Worm (Caenorhabditis elegans) whole organism, late embryonic: Measurements from ENCODE around the gene C15B12.1.

Experiments
- C38D4.7 ChIP-seq: fragments of 200-800 bp; sonication (Bioruptor generic); optimal IDR thresholded peaks from 2 replicates; lab custom pipeline; 2018; ENCODE audit warnings: mild to moderate bottlenecking, missing genetic modification characterization, moderate library complexity, missing compliant biosample characterization
- K09A11.1 ChIP-seq: sonication (generic microtip); optimal IDR thresholded peaks from 2 replicates; lab custom pipeline; 2017; ENCODE audit warnings: antibody characterized with exemption, mild to moderate bottlenecking, missing genetic modification characterization, missing compliant biosample characterization; ENCODE audit not compliant: insufficient read depth
- T23F11.4 ChIP-seq: fragments of 200-800 bp; sonication (Bioruptor generic); optimal IDR thresholded peaks from 2 replicates; lab custom pipeline; 2018; ENCODE audit warnings: mild to moderate bottlenecking, missing genetic modification characterization, missing compliant biosample characterization
- Y22D7AL.16 ChIP-seq: sonication (generic microtip); optimal IDR thresholded peaks from 2 replicates; lab custom pipeline; 2016; ENCODE audit warnings: missing genetic modification characterization, missing compliant biosample characterization
- ahr-1 ChIP-seq: sonication (generic microtip); optimal IDR thresholded peaks from 2 replicates; lab custom pipeline; 2016; ENCODE audit warnings: missing genetic modification characterization, missing compliant biosample characterization
- ama-1 ChIP-seq: fragments of 150-350 bp; optimal IDR thresholded peaks from 2 replicates; lab custom pipeline; 2014
- ceh-22 ChIP-seq: sonication (generic microtip); optimal IDR thresholded peaks from 2 replicates; lab custom pipeline; 2017; ENCODE audit warnings: missing biosample characterization, missing genetic modification characterization
- ceh-24 ChIP-seq: sonication (generic microtip); optimal IDR thresholded peaks from 2 replicates; lab custom pipeline; 2016; ENCODE audit warnings: mild to moderate bottlenecking, missing genetic modification characterization, missing compliant biosample characterization
- ceh-30 ChIP-seq: fragments of 150-350 bp; optimal IDR thresholded peaks from 2 replicates; lab custom pipeline; 2014; ENCODE audit warnings: missing biosample characterization, missing genetic modification characterization
- ceh-9 ChIP-seq: sonication (generic microtip); optimal IDR thresholded peaks from 2 replicates; lab custom pipeline; 2016; ENCODE audit warnings: mild to moderate bottlenecking, missing genetic modification characterization, inconsistent platforms, missing compliant biosample characterization
- dmd-4 ChIP-seq: sonication (generic microtip); optimal IDR thresholded peaks from 2 replicates; lab custom pipeline; 2016; ENCODE audit warnings: borderline replicate concordance, missing genetic modification characterization, missing compliant biosample characterization
- dve-1 ChIP-seq: sonication (generic microtip); optimal IDR thresholded peaks from 2 replicates; lab custom pipeline; 2017; ENCODE audit warnings: antibody characterized with exemption, mild to moderate bottlenecking, missing genetic modification characterization, missing compliant biosample characterization
- ets-4 ChIP-seq: sonication (generic microtip); optimal IDR thresholded peaks from 2 replicates; lab custom pipeline; 2016; ENCODE audit warnings: missing genetic modification characterization, missing compliant biosample characterization
- eyg-1 ChIP-seq: sonication (generic microtip); optimal IDR thresholded peaks from 2 replicates; lab custom pipeline; 2016; ENCODE audit warnings: missing genotype, missing genetic modification characterization, missing compliant biosample characterization
- fkh-10 ChIP-seq: fragments of 150-350 bp; optimal IDR thresholded peaks from 2 replicates; lab custom pipeline; 2014; ENCODE audit warnings: missing biosample characterization, missing genetic modification reagents, missing genetic modification characterization
- fkh-6 ChIP-seq: sonication (generic microtip); optimal IDR thresholded peaks from 2 replicates; lab custom pipeline; 2016; ENCODE audit warnings: missing genetic modification characterization, missing compliant biosample characterization
- gmeb-2 ChIP-seq: sonication (generic microtip); optimal IDR thresholded peaks from 2 replicates; lab custom pipeline; 2016; ENCODE audit warnings: missing genetic modification characterization, inconsistent platforms, missing compliant biosample characterization
- hlh-13 ChIP-seq: fragments of 200-800 bp; sonication (Bioruptor generic); optimal IDR thresholded peaks from 2 replicates; lab custom pipeline; 2018; ENCODE audit warnings: mild to moderate bottlenecking, missing genetic modification characterization, missing compliant biosample characterization
- hlh-6 ChIP-seq: sonication (generic microtip); optimal IDR thresholded peaks from 2 replicates; lab custom pipeline; 2016; ENCODE audit warnings: missing genotype, missing genetic modification characterization, missing compliant biosample characterization
- hlh-8 ChIP-seq: sonication (generic microtip); optimal IDR thresholded peaks from 2 replicates; lab custom pipeline; 2016; ENCODE audit warnings: missing genotype, missing genetic modification characterization, missing compliant biosample characterization
- lim-6 ChIP-seq: sonication (generic microtip); optimal IDR thresholded peaks from 2 replicates; lab custom pipeline; 2016; ENCODE audit warnings: missing genetic modification characterization, missing compliant biosample characterization
- lin-11 ChIP-seq: fragments of 200-800 bp; sonication (Bioruptor generic); optimal IDR thresholded peaks from 2 replicates; lab custom pipeline; 2018; ENCODE audit warnings: mild to moderate bottlenecking, missing genetic modification characterization, missing compliant biosample characterization
- mec-3 ChIP-seq: sonication (generic microtip); optimal IDR thresholded peaks from 2 replicates; lab custom pipeline; 2016; ENCODE audit warnings: borderline replicate concordance, missing genetic modification characterization, missing compliant biosample characterization
- nhr-232 ChIP-seq: sonication (generic microtip); optimal IDR thresholded peaks from 2 replicates; lab custom pipeline; 2016; ENCODE audit warnings: missing genetic modification characterization, missing compliant biosample characterization
- npax-4 ChIP-seq: sonication (generic microtip); optimal IDR thresholded peaks from 2 replicates; lab custom pipeline; 2016; ENCODE audit warnings: missing genetic modification characterization, missing compliant biosample characterization
- odd-2 ChIP-seq: sonication (generic microtip); optimal IDR thresholded peaks from 2 replicates; lab custom pipeline; 2017; ENCODE audit warnings: antibody characterized with exemption, mild to moderate bottlenecking, missing genetic modification characterization, missing compliant biosample characterization
- pat-9 ChIP-seq: fragments of 200-800 bp; sonication (Bioruptor generic); optimal IDR thresholded peaks from 2 replicates; lab custom pipeline; 2018; ENCODE audit warnings: mild to moderate bottlenecking, missing genetic modification characterization, moderate library complexity, missing compliant biosample characterization
- pqm-1 ChIP-seq: sonication (generic microtip); optimal IDR thresholded peaks from 2 replicates; lab custom pipeline; 2016; ENCODE audit warnings: missing genetic modification characterization, missing compliant biosample characterization
- pros-1 ChIP-seq: fragments of 150-350 bp; optimal IDR thresholded peaks from 2 replicates; lab custom pipeline; 2014; ENCODE audit warnings: missing biosample characterization, missing genetic modification reagents, missing genetic modification characterization
- rnt-1 ChIP-seq: sonication (generic microtip); optimal IDR thresholded peaks from 2 replicates; lab custom pipeline; 2016; ENCODE audit warnings: missing genetic modification characterization, missing compliant biosample characterization
- sox-2 ChIP-seq: fragments of 200-800 bp; sonication (Bioruptor generic); IDR thresholded peaks from 2 replicates; pipeline ENCODE4 v1.3.6; 2022; ENCODE audit warnings: missing genetic modification reagents, missing genetic modification characterization, missing compliant biosample characterization
- sox-4 ChIP-seq: sonication (generic microtip); optimal IDR thresholded peaks from 2 replicates; lab custom pipeline; 2017; ENCODE audit warnings: mild to moderate bottlenecking, missing genetic modification characterization, inconsistent platforms, missing compliant biosample characterization
- tbx-2 ChIP-seq: sonication (generic microtip); optimal IDR thresholded peaks from 2 replicates; lab custom pipeline; 2016; ENCODE audit warnings: missing genetic modification characterization, missing compliant biosample characterization
- tbx-7 ChIP-seq: sonication (generic microtip); optimal IDR thresholded peaks from 2 replicates; lab custom pipeline; 2016; ENCODE audit warnings: missing genotype, missing genetic modification characterization, missing compliant biosample characterization
- ttx-3 ChIP-seq: sonication (generic microtip); optimal IDR thresholded peaks from 2 replicates; lab custom pipeline; 2016; ENCODE audit warnings: missing genetic modification reagents, missing genetic modification characterization, missing compliant biosample characterization
- unc-42 ChIP-seq: sonication (generic microtip); optimal IDR thresholded peaks from 2 replicates; lab custom pipeline; 2016; ENCODE audit warnings: missing genotype, missing genetic modification characterization, missing compliant biosample characterization
- zip-5 ChIP-seq: sonication (generic microtip); optimal IDR thresholded peaks from 2 replicates; lab custom pipeline; 2016; ENCODE audit warnings: missing genetic modification characterization, missing compliant biosample characterization
- ztf-16 ChIP-seq: sonication (generic microtip); optimal IDR thresholded peaks from 2 replicates; lab custom pipeline; 2017; ENCODE audit warnings: missing genetic modification characterization, missing compliant biosample characterization

The C15B12.1 gene

ce11 chrX:6435812-6436211 lies 40.8 kb upstream of the C15B12.1 start:
- TF ChIP-seq pat-9, result no peak
- no peak for TF ChIP-seq npax-4 (tag; lab: Kevin White, UChicago)
- no peak for TF ChIP-seq rnt-1 (tag; lab: Kevin White, UChicago)
- no peak for TF ChIP-seq odd-2
- TF ChIP-seq ama-1 (lab: Kevin White, UChicago), result no peak
- TF ChIP-seq zip-5 (tag; lab: Kevin White, UChicago), result no peak
- no peak for TF ChIP-seq mec-3
- no peak for TF ChIP-seq ttx-3 (tag; lab: Kevin White, UChicago)
- no peak for TF ChIP-seq sox-2 (GFP tag; lab: Robert Waterston, UW)
- TF ChIP-seq tbx-7 (tag; lab: Kevin White, UChicago), result no peak
- TF ChIP-seq lim-6 (tag; lab: Kevin White, UChicago), result no peak
- no peak for TF ChIP-seq hlh-8 (tag; lab: Kevin White, UChicago)
- TF ChIP-seq lin-11 (tag; lab: Kevin White, UChicago), result no peak
- TF ChIP-seq C38D4.7 (GFP tag; lab: Kevin White, UChicago), result no peak
- no peak for TF ChIP-seq fkh-10
- no peak for TF ChIP-seq eyg-1
- no peak for TF ChIP-seq ztf-16
- no peak for TF ChIP-seq ahr-1
- TF ChIP-seq, all 69 proteins: peak for 0

ce11 chrX:6437545-6437944 lies 39.1 kb upstream of the C15B12.1 start, which contains the start of gene K10C2.8:
TSS of gene K10C2.8 (minus strand) at chrX:6437645.
- TF ChIP-seq pqm-1 (tag; lab: Kevin White, UChicago) (no peak), sox-4 (tag; lab: Kevin White, UChicago) (no peak), dve-1 (tag; lab: Kevin White, UChicago) (no peak), ceh-30 (tag; lab: Kevin White, UChicago) (no peak), tbx-7 (tag; lab: Kevin White, UChicago) (no peak), hlh-13 (GFP tag; lab: Kevin White, UChicago) (no peak), ets-4 (tag; lab: Kevin White, UChicago) (no peak), ceh-24 (tag; lab: Kevin White, UChicago) (no peak), T23F11.4 (GFP tag; lab: Kevin White, UChicago) (no peak), fkh-6 (tag; lab: Kevin White, UChicago) (no peak), lin-11 (tag; lab: Kevin White, UChicago) (no peak), hlh-8 (tag; lab: Kevin White, UChicago) (no peak), tbx-2 (tag; lab: Kevin White, UChicago) (no peak), pros-1 (no peak), ceh-22 (tag; lab: Kevin White, UChicago) (no peak), hlh-6 (no peak), gmeb-2 (tag; lab: Kevin White, UChicago) (no peak)

- TF ChIP-seq ceh-9 (tag; lab: Kevin White, UChicago) (no peak), K09A11.1 (tag; lab: Kevin White, UChicago) (no peak), tbx-7 (tag; lab: Kevin White, UChicago) (no peak), ceh-30 (tag; lab: Kevin White, UChicago) (no peak), nhr-232 (tag; lab: Kevin White, UChicago) (no peak), hlh-8 (tag; lab: Kevin White, UChicago) (no peak), ahr-1 (no peak), T23F11.4 (GFP tag; lab: Kevin White, UChicago) (no peak), dmd-4 (tag; lab: Kevin White, UChicago) (no peak), Y22D7AL.16 (tag; lab: Kevin White, UChicago) (no peak), sox-2 (GFP tag; lab: Robert Waterston, UW) (no peak), pat-9 (no peak), eyg-1 (no peak), unc-42 (no peak)
Measured at ce11 chrX:6440464-6440863, 36.1 kb upstream of the C15B12.1 start, which contains the start of gene K10C2.14. TSS of gene K10C2.14 (minus strand) at chrX:6440564.
